Fruit fly (Drosophila melanogaster): ENCODE results near the gene CG32756.
A peak's percentile ranks its signal among the peaks of the same experiment; 100 is the strongest.

CG32756 gene

dm6 chrX:5949951-5950350, 4.5 kb downstream of the CG32756 start, which contains the start of gene CG32755:
TSS of gene CG32755 (plus strand) at chrX:5950251.
- TF ChIP-seq Dp (GFP tag; optimal IDR thresholded peaks at IDR 0.05) (no peak), CG2875 (GFP tag; optimal IDR thresholded peaks at IDR 0.05) (no peak), grau (tag; optimal IDR thresholded peaks at IDR 0.05) (no peak), Rfx (GFP tag; IDR thresholded peaks at IDR 0.05) (no peak), CG11456 (GFP tag; IDR thresholded peaks at IDR 0.05) (no peak), CG14710 (tag; optimal IDR thresholded peaks at IDR 0.05) (no peak), org-1 (GFP tag; optimal IDR thresholded peaks at IDR 0.05) (no peak), Oli (tag; optimal IDR thresholded peaks at IDR 0.05) (no peak), caup (GFP tag; optimal IDR thresholded peaks at IDR 0.05; ENCODE audit: severe bottlenecking) (no peak), CG8944 (GFP tag; optimal IDR thresholded peaks at IDR 0.05) (no peak), hb (GFP tag; IDR thresholded peaks at IDR 0.05; ENCODE audit: partially characterized antibody) (no peak), CG1647 (GFP tag; optimal IDR thresholded peaks at IDR 0.05) (no peak), CG17802 (tag; optimal IDR thresholded peaks at IDR 0.05) (no peak), Aef1 (GFP tag; IDR thresholded peaks at IDR 0.05) (no peak), CG15514 (GFP tag; optimal IDR thresholded peaks at IDR 0.05) (no peak), nau (GFP tag; optimal IDR thresholded peaks at IDR 0.05) (no peak), mam (GFP tag; optimal IDR thresholded peaks at IDR 0.05) (no peak)

- TF ChIP-seq danr (GFP tag; IDR thresholded peaks at IDR 0.05) (no peak), exex (tag; optimal IDR thresholded peaks at IDR 0.05) (peak; percentile 21), MBD-R2 (GFP tag; IDR thresholded peaks at IDR 0.05) (no peak), CG1647 (GFP tag; optimal IDR thresholded peaks at IDR 0.05) (no peak), CG6175 (GFP tag; IDR thresholded peaks at IDR 0.05) (no peak), en (GFP tag; optimal IDR thresholded peaks at IDR 0.05) (no peak)
Measured at dm6 chrX:5952265-5952664, 6.8 kb downstream of the CG32756 start, which contains the start of gene CG6048. TSS of gene CG6048 (plus strand) at chrX:5952565.

- TF ChIP-seq CG2875 (GFP tag; optimal IDR thresholded peaks at IDR 0.05) = no peak
- no peak for TF ChIP-seq B-H2 (GFP tag; optimal IDR thresholded peaks at IDR 0.05)
- TF ChIP-seq sug (tag; optimal IDR thresholded peaks at IDR 0.05) = peak; percentile 1
- peak; percentile 34 for TF ChIP-seq CG34376 (GFP tag; optimal IDR thresholded peaks at IDR 0.05)
- TF ChIP-seq CG13424 (tag; optimal IDR thresholded peaks at IDR 0.05) = no peak
- TF ChIP-seq zen2 (GFP tag; IDR thresholded peaks at IDR 0.05; ENCODE audit: partially characterized antibody) = no peak
- no peak for TF ChIP-seq luna (GFP tag; optimal IDR thresholded peaks at IDR 0.05)
- TF ChIP-seq dysf (GFP tag; IDR thresholded peaks at IDR 0.05) = no peak
- TF ChIP-seq ara (GFP tag; IDR thresholded peaks at IDR 0.05) = no peak
- TF ChIP-seq Bdp1 (GFP tag; optimal IDR thresholded peaks at IDR 0.05) = no peak
- TF ChIP-seq exex (tag; optimal IDR thresholded peaks at IDR 0.05) = peak; percentile 85
- TF ChIP-seq CG16779 (GFP tag; IDR thresholded peaks at IDR 0.05) = no peak
- no peak for TF ChIP-seq CG34422 (GFP tag; IDR thresholded peaks at IDR 0.05)
- TF ChIP-seq otp (GFP tag; IDR thresholded peaks at IDR 0.05) = no peak
- TF ChIP-seq CG6272 (GFP tag; IDR thresholded peaks at IDR 0.05) = no peak
- TF ChIP-seq sna (GFP tag; IDR thresholded peaks at IDR 0.05; ENCODE audit: partially characterized antibody) = no peak
- TF ChIP-seq repo (GFP tag; optimal IDR thresholded peaks at IDR 0.05) = no peak
- TF ChIP-seq NC2α (GFP tag; optimal IDR thresholded peaks at IDR 0.05) = no peak
- 0 out of 4 replicates have a peak, but pooled peaks have one; percentile 60 for TF ChIP-seq chinmo (GFP tag; IDR thresholded peaks at IDR 0.05; ENCODE audit: partially characterized antibody)
- no peak for TF ChIP-seq aop (GFP tag; IDR thresholded peaks at IDR 0.05)
- TF ChIP-seq Elba2 (GFP tag; optimal IDR thresholded peaks at IDR 0.05) = no peak
- TF ChIP-seq CG11696 (GFP tag; IDR thresholded peaks at IDR 0.05) = no peak
- no peak for TF ChIP-seq pho (GFP tag; optimal IDR thresholded peaks at IDR 0.05)
- no peak for TF ChIP-seq ato (GFP tag; IDR thresholded peaks at IDR 0.05; ENCODE audit: partially characterized antibody)
- no peak for TF ChIP-seq CG5245 (GFP tag; optimal IDR thresholded peaks at IDR 0.05)
- no peak for TF ChIP-seq gcm (GFP tag; optimal IDR thresholded peaks at IDR 0.05)
- no peak for TF ChIP-seq CG7372 (GFP tag; IDR thresholded peaks at IDR 0.05)
- no peak for TF ChIP-seq eve (GFP tag; optimal IDR thresholded peaks at IDR 0.05)
- no peak for TF ChIP-seq YL-1 (GFP tag; optimal IDR thresholded peaks at IDR 0.05)
Measured at dm6 chrX:5955207-5955679, 9.8 kb downstream of the CG32756 start, which contains the start of gene CG6067. TSS of gene CG6067 (plus strand) at chrX:5955629.
